Fruit fly (Drosophila melanogaster): ENCODE data around the gene CG13999.

The CG13999 gene

dm6 chr2L:5967702-5968616 lies 11.7 kb upstream of the CG13999 start, which contains the start of the genes CG13992 and Ucp4C:
Gene CG13992, minus strand, starts transcription at chr2L:5967752.
Gene Ucp4C, plus strand, starts transcription at chr2L:5968566.
- TF ChIP-seq twi (tag; optimal IDR thresholded peaks at IDR 0.05) (peak; percentile 73), CG6791 (GFP tag; IDR thresholded peaks at IDR 0.05; ENCODE audit: partially characterized antibody) (0 out of 3 replicates have a peak, but pooled peaks have one; percentile 16), dan (GFP tag; IDR thresholded peaks at IDR 0.05) (no peak), CG7357 (GFP tag; IDR thresholded peaks at IDR 0.05) (no peak)

dm6 chr2L:5964851-5965250 lies 8.6 kb upstream of the CG13999 start, which contains the start of gene psd:
Gene psd, minus strand, starts transcription at chr2L:5964951.
- no peak for TF ChIP-seq lov (optimal IDR thresholded peaks at IDR 0.05)
- TF ChIP-seq lov (GFP tag; IDR thresholded peaks at IDR 0.05): 0 out of 3 replicates have a peak, but pooled peaks have one; percentile 26
- TF ChIP-seq Chrac-16 (GFP tag; optimal IDR thresholded peaks at IDR 0.05): no peak
- no peak for TF ChIP-seq CG15601 (tag; optimal IDR thresholded peaks at IDR 0.05)
- TF ChIP-seq CG3163 (GFP tag; optimal IDR thresholded peaks at IDR 0.05): no peak

dm6 chr2L:5964211-5964610 lies 7.9 kb upstream of the CG13999 start:
- no peak for TF ChIP-seq al (GFP tag; IDR thresholded peaks at IDR 0.05)
- no peak for TF ChIP-seq Fer1 (GFP tag; optimal IDR thresholded peaks at IDR 0.05)
- TF ChIP-seq nerfin-1 (tag; optimal IDR thresholded peaks at IDR 0.05): no peak
- no peak for TF ChIP-seq CG3407 (GFP tag; optimal IDR thresholded peaks at IDR 0.05)
- TF ChIP-seq esg (GFP tag; conservative IDR thresholded peaks at IDR 0.05): no peak
- TF ChIP-seq pan (optimal IDR thresholded peaks at IDR 0.05): no peak
- TF ChIP-seq pan (GFP tag; optimal IDR thresholded peaks at IDR 0.05 in 1 of 2, IDR thresholded peaks at IDR 0.05 in 1 of 2): no peak
- TF ChIP-seq Atf6 (GFP tag; IDR thresholded peaks at IDR 0.05): no peak
- TF ChIP-seq pita (GFP tag; optimal IDR thresholded peaks at IDR 0.05): no peak
- TF ChIP-seq CG16813 (GFP tag; IDR thresholded peaks at IDR 0.05; ENCODE audit: partially characterized antibody): no peak

dm6 chr2L:5963251-5963650 lies 7.0 kb upstream of the CG13999 start:
- no peak for TF ChIP-seq CG14441 (GFP tag; IDR thresholded peaks at IDR 0.05)
- no peak for TF ChIP-seq otp (GFP tag; IDR thresholded peaks at IDR 0.05)
- TF ChIP-seq ase (GFP tag; IDR thresholded peaks at IDR 0.05): no peak
- peak; percentile 93 for TF ChIP-seq Ets65A (GFP tag)
- TF ChIP-seq sug (tag; optimal IDR thresholded peaks at IDR 0.05): no peak
- no peak for TF ChIP-seq CG2889 (GFP tag; IDR thresholded peaks at IDR 0.05)
- no peak for TF ChIP-seq lov (optimal IDR thresholded peaks at IDR 0.05)
- peak; percentile 21; the same call in 1 of the 3 replicates for TF ChIP-seq lov (GFP tag; IDR thresholded peaks at IDR 0.05)
- TF ChIP-seq Med (GFP tag): peak; percentile 13
- no peak for TF ChIP-seq CG4328 (GFP tag; optimal IDR thresholded peaks at IDR 0.05)
- TF ChIP-seq fd96Cb (tag; optimal IDR thresholded peaks at IDR 0.05): no peak
- no peak for TF ChIP-seq Atf-2 (GFP tag; optimal IDR thresholded peaks at IDR 0.05)

dm6 chr2L:5961169-5961918 lies 5.1 kb upstream of the CG13999 start:
- TF ChIP-seq crol (GFP tag; IDR thresholded peaks at IDR 0.05): peak; percentile 39; the same call in 1 of the 2 replicates
- peak; percentile 3; the same call in 1 of the 2 replicates for TF ChIP-seq ap (GFP tag; IDR thresholded peaks at IDR 0.05)
- no peak for TF ChIP-seq CG3163 (GFP tag; optimal IDR thresholded peaks at IDR 0.05)
- TF ChIP-seq twi (tag; optimal IDR thresholded peaks at IDR 0.05): peak; percentile 72
- TF ChIP-seq gro (GFP tag; optimal IDR thresholded peaks at IDR 0.05): no peak
- TF ChIP-seq so (GFP tag; IDR thresholded peaks at IDR 0.05): peak; percentile 56; the same call in 1 of the 3 replicates
- 0 out of 2 replicates have a peak, but pooled peaks have one; percentile 13 for TF ChIP-seq CG4360 (GFP tag; IDR thresholded peaks at IDR 0.05)
- peak in 1 of 2 experiments; percentile 57 for TF ChIP-seq Pdp1 (GFP tag; optimal IDR thresholded peaks at IDR 0.05)
- TF ChIP-seq Blimp-1 (GFP tag; optimal IDR thresholded peaks at IDR 0.05): peak; percentile 87
- peak; percentile 30; the same call in 1 of the 2 replicates for TF ChIP-seq bbx (GFP tag; IDR thresholded peaks at IDR 0.05; ENCODE audit: partially characterized antibody)
- TF ChIP-seq ac (GFP tag; optimal IDR thresholded peaks at IDR 0.05): no peak
- no peak for TF ChIP-seq al (GFP tag; IDR thresholded peaks at IDR 0.05)
- TF ChIP-seq D19B (GFP tag; optimal IDR thresholded peaks at IDR 0.05): no peak
- TF ChIP-seq sisA (GFP tag; IDR thresholded peaks at IDR 0.05): 0 out of 2 replicates have a peak, but pooled peaks have one; percentile 7
- peak; percentile 13 for TF ChIP-seq Med (GFP tag)
